Fruit fly (Drosophila melanogaster): ENCODE data around the gene ScpX.

DNA sequence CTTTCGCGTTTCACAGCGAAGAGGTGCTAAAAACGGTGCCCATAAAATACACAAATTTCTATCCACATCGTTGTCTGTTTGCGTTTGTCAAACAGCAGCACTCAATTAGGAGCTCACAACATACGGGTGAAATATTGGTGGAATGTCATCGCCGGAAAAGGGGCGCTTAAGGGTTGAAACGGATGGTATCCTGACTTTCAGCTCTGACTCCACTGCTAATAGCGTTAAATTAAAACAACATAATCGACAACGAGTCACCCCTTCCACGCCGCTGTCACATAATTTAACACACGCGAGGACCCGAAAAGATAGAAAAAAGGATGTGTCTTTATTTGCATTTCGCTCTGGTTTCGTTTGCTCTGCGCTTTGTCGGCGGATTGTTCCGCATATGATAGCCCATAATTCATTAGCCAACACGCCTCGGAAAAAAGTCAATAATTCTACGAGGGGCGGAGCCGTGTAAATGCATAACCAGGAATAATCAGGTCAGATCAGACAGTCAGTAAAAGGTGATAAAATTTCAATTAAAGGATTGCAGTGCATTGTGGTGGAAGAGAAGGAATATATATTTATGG lies 45.9 kb upstream of the ScpX start:
- TF ChIP-seq Ets96B (tag; optimal IDR thresholded peaks at IDR 0.05) (no peak), Met (GFP tag; optimal IDR thresholded peaks at IDR 0.05) (no peak), Hr38 (GFP tag; optimal IDR thresholded peaks at IDR 0.05) (no peak), CG6792 (GFP tag; optimal IDR thresholded peaks at IDR 0.05) (no peak), CG11294 (GFP tag; IDR thresholded peaks at IDR 0.05) (no peak), cyc (GFP tag; optimal IDR thresholded peaks at IDR 0.05) (no peak), lz (GFP tag; optimal IDR thresholded peaks at IDR 0.05) (no peak), Eip93F (GFP tag; optimal IDR thresholded peaks at IDR 0.05) (no peak), CG3032 (tag; optimal IDR thresholded peaks at IDR 0.05) (no peak)

Measured in whole organism, prepupa.